Fruit fly (Drosophila melanogaster): ENCODE results near the gene Chsy.

Chsy gene

DNA sequence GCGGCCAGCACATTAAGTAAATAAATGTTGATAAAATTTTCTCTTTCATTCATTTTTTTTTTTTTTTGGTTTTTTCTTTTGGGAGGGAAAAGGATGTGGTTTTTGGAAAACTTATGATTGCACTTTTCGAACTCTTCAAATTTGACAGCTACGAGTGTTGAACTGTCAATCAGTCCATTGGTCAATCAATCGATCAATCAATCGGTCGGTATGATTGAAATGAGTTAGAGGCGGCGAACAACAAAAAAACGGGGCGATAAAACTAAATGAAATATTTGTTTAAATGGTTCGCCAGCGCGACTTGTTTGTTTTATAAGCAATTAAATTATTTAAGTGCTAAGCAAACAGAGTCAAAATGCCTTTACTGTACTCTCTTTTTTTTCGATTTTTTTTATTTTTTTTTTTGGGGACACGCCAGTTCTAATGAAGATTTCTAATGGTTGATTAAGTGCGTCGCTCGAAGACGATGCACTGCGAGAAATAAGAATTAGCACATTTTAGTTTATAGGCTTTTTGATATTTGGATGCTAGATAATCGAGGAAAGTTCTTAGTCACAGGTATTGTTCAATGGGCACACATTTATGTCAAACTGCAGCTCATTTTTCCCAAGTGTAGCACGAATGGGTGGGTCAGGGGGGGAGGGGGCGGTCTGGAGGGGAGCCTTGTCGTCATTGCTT, 25.8 kb upstream of the Chsy start:
- TF ChIP-seq HmgZ (tag; optimal IDR thresholded peaks at IDR 0.05) (peak; percentile 60), unc-4 (GFP tag; IDR thresholded peaks at IDR 0.05; ENCODE audit: partially characterized antibody) (no peak), CG1602 (GFP tag; optimal IDR thresholded peaks at IDR 0.05) (peak; percentile 80), CG11723 (GFP tag; optimal IDR thresholded peaks at IDR 0.05) (peak; percentile 72), ash1 (GFP tag; optimal IDR thresholded peaks at IDR 0.05) (no peak), tin (GFP tag; optimal IDR thresholded peaks at IDR 0.05) (peak; percentile 87), CoRest (tag; optimal IDR thresholded peaks at IDR 0.05) (peak; percentile 85), CG2678 (tag; optimal IDR thresholded peaks at IDR 0.05) (peak; percentile 81), sisA (GFP tag; IDR thresholded peaks at IDR 0.05) (peak; percentile 87), NC2α (GFP tag; optimal IDR thresholded peaks at IDR 0.05) (peak; percentile 61), slbo (GFP tag; IDR thresholded peaks at IDR 0.05) (peak; percentile 88), CG15479 (GFP tag; optimal IDR thresholded peaks at IDR 0.05) (no peak), CG10147 (GFP tag; optimal IDR thresholded peaks at IDR 0.05) (peak; percentile 61), CG15011 (GFP tag; optimal IDR thresholded peaks at IDR 0.05) (peak; percentile 45), grn (GFP tag; optimal IDR thresholded peaks at IDR 0.05) (peak; percentile 88), gsb-n (tag; optimal IDR thresholded peaks at IDR 0.05) (peak; percentile 67), CG13287 (GFP tag; IDR thresholded peaks at IDR 0.05; ENCODE audit: partially characterized antibody) (no peak), psq (GFP tag; optimal IDR thresholded peaks at IDR 0.05) (peak; percentile 42), lbe (GFP tag; optimal IDR thresholded peaks at IDR 0.05) (no peak), CG31441 (GFP tag; IDR thresholded peaks at IDR 0.05) (peak; percentile 81), CG18619 (GFP tag; optimal IDR thresholded peaks at IDR 0.05) (peak; percentile 73), gro (GFP tag; optimal IDR thresholded peaks at IDR 0.05) (peak; percentile 13), CG10959 (GFP tag; IDR thresholded peaks at IDR 0.05) (peak; percentile 59; the same call in 1 of the 2 replicates), CG6765 (GFP tag; optimal IDR thresholded peaks at IDR 0.05) (peak; percentile 23), HLHmδ (GFP tag; optimal IDR thresholded peaks at IDR 0.05) (no peak), Pdp1 (GFP tag; optimal IDR thresholded peaks at IDR 0.05) (peak; percentile 61 to 67), br (optimal IDR thresholded peaks at IDR 0.05) (no peak), CG10979 (tag; optimal IDR thresholded peaks at IDR 0.05) (peak; percentile 82), CG18011 (GFP tag; optimal IDR thresholded peaks at IDR 0.05) (peak; percentile 33), gcm2 (GFP tag; optimal IDR thresholded peaks at IDR 0.05) (no peak), GATAe (GFP tag; conservative IDR thresholded peaks at IDR 0.05) (peak; percentile 58; the same call in 1 of the 2 replicates), exex (tag; optimal IDR thresholded peaks at IDR 0.05) (peak; percentile 44), TFAM (GFP tag; optimal IDR thresholded peaks at IDR 0.05) (peak; percentile 52), CG3407 (GFP tag; optimal IDR thresholded peaks at IDR 0.05) (peak; percentile 62), sqz (GFP tag; optimal IDR thresholded peaks at IDR 0.05) (peak; percentile 80), sd (tag; optimal IDR thresholded peaks at IDR 0.05) (peak; percentile 31), ewg (GFP tag; optimal IDR thresholded peaks at IDR 0.05) (peak; percentile 77), CG6254 (GFP tag; optimal IDR thresholded peaks at IDR 0.05) (peak; percentile 65), CG4360 (GFP tag; IDR thresholded peaks at IDR 0.05) (0 out of 2 replicates have a peak, but pooled peaks have one; percentile 15), CG3995 (GFP tag; optimal IDR thresholded peaks at IDR 0.05) (peak; percentile 20), az2 (GFP tag; optimal IDR thresholded peaks at IDR 0.05) (peak; percentile 88), Atf3 (GFP tag; optimal IDR thresholded peaks at IDR 0.05) (peak; percentile 54), CG30431 (GFP tag; optimal IDR thresholded peaks at IDR 0.05) (peak; percentile 79), CG14965 (GFP tag; optimal IDR thresholded peaks at IDR 0.05; ENCODE audit: borderline replicate concordance) (no peak), YL-1 (GFP tag; optimal IDR thresholded peaks at IDR 0.05) (no peak), CG15073 (GFP tag; optimal IDR thresholded peaks at IDR 0.05) (peak; percentile 41), odd (GFP tag; optimal IDR thresholded peaks at IDR 0.05) (peak; percentile 56), E2f1 (GFP tag; IDR thresholded peaks at IDR 0.05) (peak; percentile 74), Ssrp (tag; optimal IDR thresholded peaks at IDR 0.05) (peak; percentile 78)

Measured in whole organism, embryonic.